Fruit fly (Drosophila melanogaster) whole organism, wandering third instar larva: ENCODE measurements around the gene PIG-T.

Source experiments
- Abd-B ChIP-seq: fragments of >200 bp; optimal IDR thresholded peaks from 2 replicates; lab custom pipeline; 2017; ENCODE audit warnings: missing biosample characterization, missing genetic modification characterization
- CG32264 ChIP-seq: fragments of 200-800 bp; sonication (Bioruptor generic); optimal IDR thresholded peaks from 2 replicates; lab custom pipeline; 2016; ENCODE audit warnings: missing biosample characterization, missing genetic modification characterization
- CG9705 ChIP-seq: fragments of 200-800 bp; sonication (Bioruptor generic); optimal IDR thresholded peaks from 2 replicates; lab custom pipeline; 2018; ENCODE audit warnings: missing biosample characterization, mild to moderate bottlenecking, missing genetic modification characterization
- CrebA ChIP-seq: fragments of 200-800 bp; sonication (Bioruptor generic); optimal IDR thresholded peaks from 2 replicates; lab custom pipeline; 2016; ENCODE audit warnings: missing biosample characterization, mild to moderate bottlenecking, missing genetic modification characterization, borderline replicate concordance
- Dfd ChIP-seq: fragments of >200 bp; optimal IDR thresholded peaks from 2 replicates; lab custom pipeline; 2017; ENCODE audit warnings: missing biosample characterization, missing genetic modification characterization
- Dif ChIP-seq: fragments of 200-275, 200-300 bp; sonication (Bioruptor generic); optimal IDR thresholded peaks from 2 replicates; lab custom pipeline; 2018; ENCODE audit warnings: missing biosample characterization, missing genetic modification characterization; ENCODE audit not compliant: partially characterized antibody
- GATAd ChIP-seq: sonication (Bioruptor generic); optimal IDR thresholded peaks from 2 replicates; lab custom pipeline; 2016; ENCODE audit warnings: missing biosample characterization, missing genetic modification characterization
- HLH106 ChIP-seq: fragments of 200-800 bp; optimal IDR thresholded peaks from 3 replicates; lab custom pipeline; 2019; ENCODE audit warnings: missing biosample characterization, mild to moderate bottlenecking, missing genetic modification characterization, moderate library complexity
- Hnf4 ChIP-seq: fragments of 200-800 bp; sonication (Bioruptor generic); optimal IDR thresholded peaks from 2 replicates; lab custom pipeline; 2016; ENCODE audit warnings: missing biosample characterization, mild to moderate bottlenecking, missing genetic modification characterization
- Hr78 ChIP-seq: fragments of >200 bp; optimal IDR thresholded peaks from 2 replicates; lab custom pipeline; 2017; ENCODE audit warnings: missing biosample characterization, missing genetic modification characterization
- Hr83 ChIP-seq: fragments of 200-300 bp; sonication (Bioruptor generic); optimal IDR thresholded peaks from 2 replicates; lab custom pipeline; 2016; ENCODE audit warnings: missing biosample characterization, mild to moderate bottlenecking, missing genetic modification characterization, moderate library complexity; ENCODE audit not compliant: poor library complexity, severe bottlenecking
- Jra ChIP-seq: sonication (Bioruptor generic); optimal IDR thresholded peaks from 2 replicates; lab custom pipeline; 2016; ENCODE audit warnings: missing biosample characterization, missing genetic modification characterization
- Mio ChIP-seq: sonication (Bioruptor generic); optimal IDR thresholded peaks from 2 replicates; lab custom pipeline; 2016; ENCODE audit warnings: missing biosample characterization, missing genetic modification characterization
- Myc ChIP-seq: fragments of >200 bp; optimal IDR thresholded peaks from 2 replicates; lab custom pipeline; 2017
- N ChIP-seq: fragments of >200 bp; optimal IDR thresholded peaks from 2 replicates; lab custom pipeline; 2018; ENCODE audit warnings: missing biosample characterization, missing external identifiers, missing genetic modification characterization
- OdsH ChIP-seq: fragments of 200-800 bp; sonication (Bioruptor generic); optimal IDR thresholded peaks from 2 replicates; lab custom pipeline; 2016; ENCODE audit warnings: missing biosample characterization, mild to moderate bottlenecking, missing genetic modification characterization
- Rel ChIP-seq, 2 experiments: fragments of 200-800 bp; sonication (Bioruptor generic) in 1 of 2; optimal IDR thresholded peaks; 2 replicates in 1 of 2; 3 replicates in 1 of 2; lab custom pipeline; 2016 to 2019; ENCODE audit warnings: mild to moderate bottlenecking in 2 of 2, missing biosample characterization in 2 of 2, missing genetic modification characterization in 2 of 2, moderate library complexity in 1 of 2
- Sp1 ChIP-seq: fragments of 200-800 bp; sonication (Bioruptor generic); optimal IDR thresholded peaks from 3 replicates; lab custom pipeline; 2019; ENCODE audit warnings: missing biosample characterization, mild to moderate bottlenecking, missing genetic modification characterization, moderate library complexity
- Vsx2 ChIP-seq: fragments of 200-300, 225-300 bp; sonication (Bioruptor generic); optimal IDR thresholded peaks from 2 replicates; lab custom pipeline; 2018; ENCODE audit warnings: missing biosample characterization, missing genetic modification characterization; ENCODE audit not compliant: partially characterized antibody
- br ChIP-seq: fragments of 200-800 bp; sonication (Bioruptor generic); optimal IDR thresholded peaks from 2 replicates; lab custom pipeline; 2016; ENCODE audit warnings: missing biosample characterization, missing genetic modification characterization
- brk ChIP-seq: fragments of 200-800 bp; sonication (Bioruptor generic); optimal IDR thresholded peaks from 2 replicates; lab custom pipeline; 2016; ENCODE audit warnings: missing biosample characterization, mild to moderate bottlenecking, missing genetic modification characterization
- dl ChIP-seq, 2 experiments: fragments of 175-275, 200-275 bp in 1 of 2; fragments of 200-275 bp in 1 of 2; sonication (Bioruptor generic); optimal IDR thresholded peaks; lab custom pipeline; 2018; ENCODE audit warnings: mild to moderate bottlenecking in 2 of 2, missing biosample characterization in 2 of 2, missing genetic modification characterization in 2 of 2, moderate library complexity in 2 of 2; ENCODE audit not compliant: partially characterized antibody in 2 of 2, insufficient read depth in 1 of 2
- dmrt93B ChIP-seq: fragments of 200-800 bp; sonication (Bioruptor generic); optimal IDR thresholded peaks from 2 replicates; lab custom pipeline; 2018; ENCODE audit warnings: missing biosample characterization, mild to moderate bottlenecking, missing genetic modification characterization
- dsf ChIP-seq: sonication (Bioruptor generic); optimal IDR thresholded peaks from 2 replicates; lab custom pipeline; 2016; ENCODE audit warnings: missing biosample characterization, missing genetic modification characterization, borderline replicate concordance
- ey ChIP-seq: fragments of 200-800 bp; sonication (Bioruptor generic); optimal IDR thresholded peaks from 2 replicates; lab custom pipeline; 2016; ENCODE audit warnings: missing biosample characterization, missing genetic modification characterization
- foxo ChIP-seq, 2 experiments: fragments of 200-800 bp; sonication (Bioruptor generic); optimal IDR thresholded peaks; 2 replicates in 1 of 2; 3 replicates in 1 of 2; lab custom pipeline; 2016 to 2017; ENCODE audit warnings: missing biosample characterization in 2 of 2, missing genetic modification characterization in 2 of 2
- fru ChIP-seq: fragments of 200-800 bp; sonication (Bioruptor generic); optimal IDR thresholded peaks from 3 replicates; lab custom pipeline; 2016; ENCODE audit warnings: missing biosample characterization, mild to moderate bottlenecking, missing genetic modification characterization
- h ChIP-seq: fragments of 200-800 bp; sonication (Bioruptor generic); optimal IDR thresholded peaks from 3 replicates; lab custom pipeline; 2016; ENCODE audit warnings: missing biosample characterization, mild to moderate bottlenecking, missing genetic modification characterization
- jim ChIP-seq: fragments of 175-275, 200-325 bp; sonication (Bioruptor generic); optimal IDR thresholded peaks from 2 replicates; lab custom pipeline; 2016; ENCODE audit warnings: missing biosample characterization, mild to moderate bottlenecking, missing genetic modification characterization
- lola ChIP-seq: fragments of >200 bp; optimal IDR thresholded peaks from 2 replicates; lab custom pipeline; 2017; ENCODE audit warnings: missing biosample characterization, missing genetic modification characterization
- pan ChIP-seq: fragments of >200 bp; optimal IDR thresholded peaks from 2 replicates; lab custom pipeline; 2017
- psq ChIP-seq: fragments of 200-800 bp; sonication (Bioruptor generic); optimal IDR thresholded peaks from 3 replicates; lab custom pipeline; 2017; ENCODE audit warnings: missing biosample characterization, mild to moderate bottlenecking, missing genetic modification characterization, moderate library complexity
- rgr ChIP-seq: fragments of 200-800 bp; sonication (Bioruptor generic); optimal IDR thresholded peaks from 3 replicates; lab custom pipeline; 2016; ENCODE audit warnings: missing biosample characterization, mild to moderate bottlenecking, missing genetic modification characterization
- sage ChIP-seq: fragments of 200-800 bp; sonication (Bioruptor generic); optimal IDR thresholded peaks from 2 replicates; lab custom pipeline; 2016; ENCODE audit warnings: missing biosample characterization, mild to moderate bottlenecking, missing genetic modification characterization
- sv ChIP-seq: fragments of 200-800 bp; sonication (Bioruptor generic); optimal IDR thresholded peaks from 3 replicates; lab custom pipeline; 2016; ENCODE audit warnings: missing biosample characterization, missing genetic modification characterization
- tai ChIP-seq: sonication (Bioruptor generic); optimal IDR thresholded peaks from 2 replicates; lab custom pipeline; 2016; ENCODE audit warnings: missing biosample characterization, missing genetic modification characterization
- usp ChIP-seq: fragments of >200 bp; optimal IDR thresholded peaks from 2 replicates; lab custom pipeline; 2017; ENCODE audit warnings: missing biosample characterization, missing genetic modification characterization
- woc ChIP-seq: sonication (Bioruptor generic); optimal IDR thresholded peaks from 2 replicates; lab custom pipeline; 2016; ENCODE audit warnings: missing biosample characterization, mild to moderate bottlenecking, missing genetic modification characterization

The PIG-T gene

dm6 chrX:8408971-8409455, 1.9 kb upstream of the PIG-T start, which contains the start of gene Trf2:
TSS of gene Trf2 (plus strand) at chrX:8409272.
- TF ChIP-seq sv (GFP tag; lab: Kevin White, UChicago): no peak
- TF ChIP-seq Dfd (GFP tag; lab: Kevin White, UChicago): no peak
- TF ChIP-seq sage (GFP tag; lab: Kevin White, UChicago): no peak
- no peak for TF ChIP-seq CG32264 (GFP tag; lab: Kevin White, UChicago)
- TF ChIP-seq br (GFP tag; lab: Kevin White, UChicago): no peak
- TF ChIP-seq Rel (GFP tag; optimal IDR thresholded peaks at IDR 0.05; lab: Kevin White, UChicago): no peak
- TF ChIP-seq Rel (tag; optimal IDR thresholded peaks at IDR 0.05; lab: Kevin White, UChicago): peak; percentile 15
- peak in 1 of 2 experiments; percentile 8 for TF ChIP-seq foxo (GFP tag; optimal IDR thresholded peaks at IDR 0.05; lab: Kevin White, UChicago)
- peak; percentile 47 for TF ChIP-seq Hnf4
- no peak for TF ChIP-seq dsf
- peak; percentile 42 for TF ChIP-seq rgr (GFP tag; lab: Kevin White, UChicago)
- TF ChIP-seq Jra (GFP tag; lab: Kevin White, UChicago): no peak
- no peak for TF ChIP-seq pan (lab: Kevin White, UChicago)
- TF ChIP-seq OdsH (GFP tag; lab: Kevin White, UChicago): no peak
- TF ChIP-seq h (GFP tag; lab: Kevin White, UChicago): peak; percentile 5
- no peak for TF ChIP-seq dl (GFP tag; optimal IDR thresholded peaks at IDR 0.05; lab: Kevin White, UChicago; ENCODE audit: insufficient read depth in 1 of 2, partially characterized antibody in 2 of 2)
- peak; percentile 3 for TF ChIP-seq Sp1
- TF ChIP-seq Dif (GFP tag; lab: Kevin White, UChicago): peak; percentile 22
- TF ChIP-seq Hr78 (GFP tag; lab: Kevin White, UChicago): no peak
- no peak for TF ChIP-seq CG9705 (GFP tag; lab: Kevin White, UChicago)
- TF ChIP-seq fru (GFP tag; lab: Kevin White, UChicago): no peak
- no peak for TF ChIP-seq Abd-B
- TF ChIP-seq usp (GFP tag; lab: Kevin White, UChicago): no peak
- peak; percentile 49 for TF ChIP-seq Myc (lab: Kevin White, UChicago)

dm6 chrX:8399019-8399623, 7.9 kb downstream of the PIG-T start:
- TF ChIP-seq pan (lab: Kevin White, UChicago) (no peak), CG9705 (GFP tag; lab: Kevin White, UChicago) (no peak), brk (GFP tag; lab: Kevin White, UChicago) (no peak), N (GFP tag; lab: Kevin White, UChicago) (peak; percentile 40), HLH106 (tag; lab: Kevin White, UChicago) (no peak), usp (GFP tag; lab: Kevin White, UChicago) (no peak), Dfd (GFP tag; lab: Kevin White, UChicago) (peak; percentile 5), h (GFP tag; lab: Kevin White, UChicago) (no peak)
- TF ChIP-seq, all 38 proteins: peak for 2

dm6 chrX:8398177-8399018, 8.7 kb downstream of the PIG-T start, which contains the start of gene CG10555:
TSS of gene CG10555 (plus strand) at chrX:8398940.
- TF ChIP-seq Hr78 (GFP tag; lab: Kevin White, UChicago) (no peak), sage (GFP tag; lab: Kevin White, UChicago) (peak; percentile 7), fru (GFP tag; lab: Kevin White, UChicago) (peak; percentile 83), brk (GFP tag; lab: Kevin White, UChicago) (peak; percentile 45), Vsx2 (GFP tag; lab: Kevin White, UChicago) (peak; percentile 99), Dfd (GFP tag; lab: Kevin White, UChicago) (no peak), CG9705 (GFP tag; lab: Kevin White, UChicago) (peak; percentile 83), Hnf4 (peak; percentile 84), ey (peak; percentile 76), usp (GFP tag; lab: Kevin White, UChicago) (no peak), jim (GFP tag; lab: Kevin White, UChicago) (no peak), CrebA (GFP tag; lab: Kevin White, UChicago) (no peak), N (GFP tag; lab: Kevin White, UChicago) (no peak), h (GFP tag; lab: Kevin White, UChicago) (peak; percentile 84), Abd-B (no peak), dmrt93B (peak; percentile 82), tai (no peak), GATAd (GFP tag; lab: Kevin White, UChicago) (peak; percentile 29), Jra (GFP tag; lab: Kevin White, UChicago) (peak; percentile 76), Dif (GFP tag; lab: Kevin White, UChicago) (peak; percentile 99), woc (peak; percentile 72), CG32264 (GFP tag; lab: Kevin White, UChicago) (peak; percentile 28), lola (GFP tag; lab: Kevin White, UChicago) (no peak), psq (GFP tag; lab: Kevin White, UChicago) (peak; percentile 68), Hr83 (GFP tag; lab: Kevin White, UChicago) (peak; percentile 18), Sp1 (peak; percentile 35), Mio (GFP tag; lab: Kevin White, UChicago) (no peak), Myc (lab: Kevin White, UChicago) (peak; percentile 23), OdsH (GFP tag; lab: Kevin White, UChicago) (peak; percentile 52), dl (GFP tag; optimal IDR thresholded peaks at IDR 0.05; lab: Kevin White, UChicago; ENCODE audit: insufficient read depth in 1 of 2, partially characterized antibody in 2 of 2) (peak; percentile 83 to 94), rgr (GFP tag; lab: Kevin White, UChicago) (peak; percentile 81), dsf (peak; percentile 25), sv (GFP tag; lab: Kevin White, UChicago) (peak; percentile 95)
